Worm (Caenorhabditis elegans) whole organism, midembryonic: ENCODE results near the gene F45D3.1.

Experiments
- T22C8.4 ChIP-seq: fragments of 200-800 bp; sonication (Bioruptor generic); IDR thresholded peaks from 2 replicates; pipeline ENCODE4 v1.3.6; 2022; ENCODE audit warnings: missing genetic modification characterization, missing compliant biosample characterization
- cog-1 ChIP-seq: sonication (generic microtip); optimal IDR thresholded peaks from 2 replicates; lab custom pipeline; 2016; ENCODE audit warnings: missing genetic modification characterization, missing compliant biosample characterization
- flt-1 ChIP-seq: fragments of 200-800 bp; sonication (Bioruptor generic); IDR thresholded peaks from 2 replicates; pipeline ENCODE4 v1.3.6; 2022; ENCODE audit warnings: missing genetic modification characterization, missing compliant biosample characterization
- klf-2 ChIP-seq: fragments of 200-800 bp; sonication (Bioruptor generic); conservative IDR thresholded peaks from 2 replicates; pipeline ENCODE4 v1.3.6; 2022; ENCODE audit warnings: missing genetic modification reagents, missing genetic modification characterization, missing compliant biosample characterization
- med-1 ChIP-seq: sonication (generic microtip); optimal IDR thresholded peaks from 2 replicates; lab custom pipeline; 2017; ENCODE audit warnings: missing genetic modification characterization, mild to moderate bottlenecking, missing compliant biosample characterization, antibody characterized with exemption, missing genetic modification reagents; ENCODE audit not compliant: insufficient read depth
- ref-1 ChIP-seq: fragments of 200-800 bp; sonication (Bioruptor generic); conservative IDR thresholded peaks from 2 replicates; pipeline ENCODE4 v1.3.6; 2022; ENCODE audit warnings: missing genetic modification reagents, missing genetic modification characterization, missing compliant biosample characterization
- tab-1 ChIP-seq: fragments of 200-800 bp; sonication (Bioruptor generic); IDR thresholded peaks from 2 replicates; pipeline ENCODE4 v1.3.6; 2022; ENCODE audit warnings: missing genetic modification characterization, missing compliant biosample characterization
- ztf-23 ChIP-seq: fragments of 200-800 bp; sonication (Bioruptor generic); IDR thresholded peaks from 2 replicates; pipeline ENCODE4 v1.3.6; 2022; ENCODE audit warnings: missing genetic modification reagents, missing genetic modification characterization, missing compliant biosample characterization
- ztf-29 ChIP-seq: fragments of 200-800 bp; sonication (Bioruptor generic); IDR thresholded peaks from 2 replicates; pipeline ENCODE4 v1.3.6; 2022; ENCODE audit warnings: missing genetic modification reagents, missing genetic modification characterization, missing compliant biosample characterization

Gene F45D3.1

ce11 chrV:12537505-12537904 is 10.6 kb downstream of the F45D3.1 start:
- no peak for TF ChIP-seq klf-2 (GFP tag; lab: Robert Waterston, UW)
- no peak for TF ChIP-seq T22C8.4
- TF ChIP-seq flt-1 (GFP tag; lab: Robert Waterston, UW) = no peak
- no peak for TF ChIP-seq ztf-23 (GFP tag; lab: Robert Waterston, UW)
- TF ChIP-seq ztf-29 (GFP tag; lab: Robert Waterston, UW) = no peak
- no peak for TF ChIP-seq tab-1 (GFP tag; lab: Robert Waterston, UW)
- TF ChIP-seq ref-1 (GFP tag; lab: Robert Waterston, UW) = no peak
- TF ChIP-seq cog-1 (tag; lab: Kevin White, UChicago) = no peak
- no peak for TF ChIP-seq med-1 (GFP tag; lab: Kevin White, UChicago)

ce11 chrV:12538984-12539852 is 12.4 kb downstream of the F45D3.1 start:
- TF ChIP-seq cog-1 (tag; lab: Kevin White, UChicago) = no peak
- TF ChIP-seq ref-1 (GFP tag; lab: Robert Waterston, UW) = no peak
- TF ChIP-seq ztf-23 (GFP tag; lab: Robert Waterston, UW) = no peak
- no peak for TF ChIP-seq ztf-29 (GFP tag; lab: Robert Waterston, UW)
- no peak for TF ChIP-seq klf-2 (GFP tag; lab: Robert Waterston, UW)
- TF ChIP-seq T22C8.4 = no peak
- TF ChIP-seq tab-1 (GFP tag; lab: Robert Waterston, UW) = no peak
- no peak for TF ChIP-seq flt-1 (GFP tag; lab: Robert Waterston, UW)
- TF ChIP-seq med-1 (GFP tag; lab: Kevin White, UChicago) = no peak

ce11 chrV:12540018-12540417 is 13.2 kb downstream of the F45D3.1 start:
- no peak for TF ChIP-seq med-1 (GFP tag; lab: Kevin White, UChicago)
- no peak for TF ChIP-seq flt-1 (GFP tag; lab: Robert Waterston, UW)
- no peak for TF ChIP-seq klf-2 (GFP tag; lab: Robert Waterston, UW)
- no peak for TF ChIP-seq T22C8.4
- TF ChIP-seq ref-1 (GFP tag; lab: Robert Waterston, UW) = no peak
- no peak for TF ChIP-seq tab-1 (GFP tag; lab: Robert Waterston, UW)
- TF ChIP-seq ztf-23 (GFP tag; lab: Robert Waterston, UW) = no peak
- no peak for TF ChIP-seq ztf-29 (GFP tag; lab: Robert Waterston, UW)
- TF ChIP-seq cog-1 (tag; lab: Kevin White, UChicago) = no peak

ce11 chrV:12540739-12541138 is 13.9 kb downstream of the F45D3.1 start, which contains the start of gene F45D3.2:
Gene F45D3.2 (plus strand): TSS chrV:12541039.
- no peak for TF ChIP-seq tab-1 (GFP tag; lab: Robert Waterston, UW)
- TF ChIP-seq ref-1 (GFP tag; lab: Robert Waterston, UW) = no peak
- TF ChIP-seq med-1 (GFP tag; lab: Kevin White, UChicago) = no peak
- no peak for TF ChIP-seq flt-1 (GFP tag; lab: Robert Waterston, UW)
- TF ChIP-seq T22C8.4 = no peak
- no peak for TF ChIP-seq ztf-29 (GFP tag; lab: Robert Waterston, UW)
- TF ChIP-seq klf-2 (GFP tag; lab: Robert Waterston, UW) = no peak
- TF ChIP-seq cog-1 (tag; lab: Kevin White, UChicago) = no peak
- no peak for TF ChIP-seq ztf-23 (GFP tag; lab: Robert Waterston, UW)

ce11 chrV:12541207-12541606 is 14.3 kb downstream of the F45D3.1 start:
- TF ChIP-seq tab-1 (GFP tag; lab: Robert Waterston, UW) (no peak), cog-1 (tag; lab: Kevin White, UChicago) (no peak)

ce11 chrV:12542683-12543319 is 15.9 kb downstream of the F45D3.1 start:
- TF ChIP-seq cog-1 (tag; lab: Kevin White, UChicago) (no peak), T22C8.4 (no peak), tab-1 (GFP tag; lab: Robert Waterston, UW) (no peak), med-1 (GFP tag; lab: Kevin White, UChicago) (no peak), ztf-23 (GFP tag; lab: Robert Waterston, UW) (no peak), ref-1 (GFP tag; lab: Robert Waterston, UW) (no peak), ztf-29 (GFP tag; lab: Robert Waterston, UW) (no peak), flt-1 (GFP tag; lab: Robert Waterston, UW) (no peak), klf-2 (GFP tag; lab: Robert Waterston, UW) (no peak)

ce11 chrV:12548830-12549229 is 22.0 kb downstream of the F45D3.1 start:
- TF ChIP-seq tab-1 (GFP tag; lab: Robert Waterston, UW) (no peak), T22C8.4 (no peak), flt-1 (GFP tag; lab: Robert Waterston, UW) (no peak), ztf-29 (GFP tag; lab: Robert Waterston, UW) (no peak), ref-1 (GFP tag; lab: Robert Waterston, UW) (no peak), klf-2 (GFP tag; lab: Robert Waterston, UW) (no peak), cog-1 (tag; lab: Kevin White, UChicago) (no peak), ztf-23 (GFP tag; lab: Robert Waterston, UW) (no peak), med-1 (GFP tag; lab: Kevin White, UChicago) (no peak)

- no peak for TF ChIP-seq klf-2 (GFP tag; lab: Robert Waterston, UW)
- TF ChIP-seq flt-1 (GFP tag; lab: Robert Waterston, UW) = no peak
- no peak for TF ChIP-seq ztf-29 (GFP tag; lab: Robert Waterston, UW)
- no peak for TF ChIP-seq ref-1 (GFP tag; lab: Robert Waterston, UW)
- no peak for TF ChIP-seq med-1 (GFP tag; lab: Kevin White, UChicago)
- TF ChIP-seq tab-1 (GFP tag; lab: Robert Waterston, UW) = no peak
- TF ChIP-seq cog-1 (tag; lab: Kevin White, UChicago) = no peak
- no peak for TF ChIP-seq T22C8.4
- TF ChIP-seq ztf-23 (GFP tag; lab: Robert Waterston, UW) = no peak
Measured at ce11 chrV:12549604-12550003, 22.7 kb downstream of the F45D3.1 start.
